4 fruit fly cellular contexts compared by ENCODE assay signal in the genomic region with DNA sequence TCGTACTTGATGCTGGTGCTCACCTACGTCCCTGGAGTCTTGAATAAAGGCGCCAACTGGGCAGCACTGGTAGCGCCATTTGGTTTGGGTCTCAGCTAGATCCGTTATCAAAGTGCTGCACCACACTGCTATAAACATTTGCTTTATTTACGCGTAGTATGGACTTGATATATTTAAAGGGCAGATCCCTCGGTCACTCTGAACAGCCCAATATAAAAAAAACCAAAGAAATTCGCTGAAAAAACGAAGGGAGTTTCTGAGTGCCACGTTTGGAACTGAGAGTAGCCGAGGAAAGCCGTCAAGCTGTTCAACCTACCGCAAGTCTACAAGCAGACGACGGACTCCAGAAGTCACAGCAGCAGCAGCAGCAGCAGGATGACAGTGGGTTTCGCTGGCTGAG.
TF ChIP-seq lines count a peak whose summit lies in the region.

A gene (plus strand): TSS at position 181 of the 400 bp plus-strand sequence.

TF ChIP-seq in whole organism, adult, 20 proteins besides CTCF, POLR2A, EP300 and RAD21 (continued from another document):
- no peak for TF ChIP-seq Clk (GFP tag; optimal IDR thresholded peaks at IDR 0.05; lab: Kevin White, UChicago)
- no peak for TF ChIP-seq CG33017 (tag; optimal IDR thresholded peaks at IDR 0.05; lab: Kevin White, UChicago)
- no peak for TF ChIP-seq kay (GFP tag; lab: Kevin White, UChicago; ENCODE audit: borderline replicate concordance)

TF ChIP-seq in whole organism, embryonic, 481 proteins besides CTCF, POLR2A, EP300 and RAD21 (continued from another document and continues in another):
- TF ChIP-seq jigr1 (GFP tag; IDR thresholded peaks at IDR 0.05; lab: Robert Waterston, UW) (no peak), fru (optimal IDR thresholded peaks at IDR 0.05; lab: Kevin White, UChicago) (no peak), CG4707 (GFP tag; optimal IDR thresholded peaks at IDR 0.05; lab: Kevin White, UChicago) (no peak), bowl (GFP tag; IDR thresholded peaks at IDR 0.05; lab: Robert Waterston, UW) (no peak), CG10147 (GFP tag; optimal IDR thresholded peaks at IDR 0.05; lab: Kevin White, UChicago) (peak; percentile 46), ro (GFP tag; IDR thresholded peaks at IDR 0.05; lab: Robert Waterston, UW) (no peak), run (tag; optimal IDR thresholded peaks at IDR 0.05; lab: Kevin White, UChicago) (no peak), CG33213 (GFP tag; optimal IDR thresholded peaks at IDR 0.05; lab: Kevin White, UChicago) (peak; percentile 87), slou (GFP tag; optimal IDR thresholded peaks at IDR 0.05; lab: Kevin White, UChicago) (no peak), gcm (GFP tag; optimal IDR thresholded peaks at IDR 0.05; lab: Kevin White, UChicago) (peak; percentile 23), CG30403 (GFP tag; optimal IDR thresholded peaks at IDR 0.05; lab: Kevin White, UChicago) (peak; percentile 5), Optix (GFP tag; IDR thresholded peaks at IDR 0.05; lab: Robert Waterston, UW) (no peak), scrt (GFP tag; optimal IDR thresholded peaks at IDR 0.05; lab: Kevin White, UChicago) (no peak), disco-r (GFP tag; optimal IDR thresholded peaks at IDR 0.05; lab: Kevin White, UChicago) (no peak), CkIIα-i1 (GFP tag; IDR thresholded peaks at IDR 0.05; lab: Robert Waterston, UW) (no peak), CG3407 (GFP tag; optimal IDR thresholded peaks at IDR 0.05; lab: Kevin White, UChicago) (no peak), bsh (GFP tag; optimal IDR thresholded peaks at IDR 0.05; lab: Kevin White, UChicago) (no peak), CG2129 (GFP tag; IDR thresholded peaks at IDR 0.05; lab: Robert Waterston, UW; ENCODE audit: partially characterized antibody) (no peak), phol (tag; optimal IDR thresholded peaks at IDR 0.05; lab: Kevin White, UChicago) (peak; percentile 86), Hr78 (GFP tag; optimal IDR thresholded peaks at IDR 0.05; lab: Kevin White, UChicago) (no peak), CG12104 (GFP tag; optimal IDR thresholded peaks at IDR 0.05; lab: Kevin White, UChicago) (peak; percentile 3), sisA (GFP tag; IDR thresholded peaks at IDR 0.05; lab: Robert Waterston, UW) (no peak), HHEX (GFP tag; optimal IDR thresholded peaks at IDR 0.05; lab: Kevin White, UChicago) (peak; percentile 6), CG7556 (GFP tag; optimal IDR thresholded peaks at IDR 0.05; lab: Kevin White, UChicago) (no peak), Aef1 (GFP tag; IDR thresholded peaks at IDR 0.05; lab: Robert Waterston, UW) (no peak), kah (GFP tag; optimal IDR thresholded peaks at IDR 0.05; lab: Kevin White, UChicago) (no peak), CG6689 (GFP tag; IDR thresholded peaks at IDR 0.05; lab: Robert Waterston, UW) (no peak), CG16813 (GFP tag; IDR thresholded peaks at IDR 0.05; lab: Robert Waterston, UW; ENCODE audit: partially characterized antibody) (no peak), CG4730 (GFP tag; IDR thresholded peaks at IDR 0.05; lab: Robert Waterston, UW) (no peak), CG4328 (GFP tag; optimal IDR thresholded peaks at IDR 0.05; lab: Kevin White, UChicago) (peak; percentile 43), CG4360 (GFP tag; IDR thresholded peaks at IDR 0.05; lab: Robert Waterston, UW) (no peak), vvl (GFP tag; IDR thresholded peaks at IDR 0.05; lab: Robert Waterston, UW) (0 out of 2 replicates have a peak, but pooled peaks have one; percentile 52), Sry-δ (GFP tag; optimal IDR thresholded peaks at IDR 0.05; lab: Kevin White, UChicago) (peak; percentile 54), zfh2 (GFP tag; optimal IDR thresholded peaks at IDR 0.05; lab: Kevin White, UChicago) (no peak), CG12744 (GFP tag; optimal IDR thresholded peaks at IDR 0.05; lab: Kevin White, UChicago) (no peak), Ptx1 (GFP tag; IDR thresholded peaks at IDR 0.05; lab: Robert Waterston, UW) (0 out of 2 replicates have a peak, but pooled peaks have one; percentile 21), fd102C (GFP tag; optimal IDR thresholded peaks at IDR 0.05; lab: Kevin White, UChicago) (no peak), Nf-YA (GFP tag; IDR thresholded peaks at IDR 0.05; lab: Robert Waterston, UW) (no peak), dan (GFP tag; IDR thresholded peaks at IDR 0.05; lab: Robert Waterston, UW) (no peak), HmgZ (tag; optimal IDR thresholded peaks at IDR 0.05; lab: Kevin White, UChicago) (peak; percentile 91), stwl (tag; optimal IDR thresholded peaks at IDR 0.05; lab: Kevin White, UChicago) (peak; percentile 77), al (GFP tag; IDR thresholded peaks at IDR 0.05; lab: Robert Waterston, UW) (no peak), CG4854 (GFP tag; optimal IDR thresholded peaks at IDR 0.05; lab: Kevin White, UChicago) (peak; percentile 19)

TF ChIP-seq in whole organism, prepupa, 60 proteins besides CTCF, POLR2A, EP300 and RAD21 (continued from another document):
- TF ChIP-seq Ets96B (tag; optimal IDR thresholded peaks at IDR 0.05; lab: Kevin White, UChicago) (no peak), CG15336 (GFP tag; IDR thresholded peaks at IDR 0.05; lab: Robert Waterston, UW) (peak; percentile 25; the same call in 1 of the 2 replicates), CG3919 (GFP tag; optimal IDR thresholded peaks at IDR 0.05; lab: Kevin White, UChicago) (no peak), dsx (GFP tag; optimal IDR thresholded peaks at IDR 0.05; lab: Kevin White, UChicago; ENCODE audit: poor library complexity, severe bottlenecking) (no peak), CG34406 (GFP tag; optimal IDR thresholded peaks at IDR 0.05; lab: Kevin White, UChicago) (no peak), CG6808 (GFP tag; optimal IDR thresholded peaks at IDR 0.05; lab: Kevin White, UChicago) (peak; percentile 100), pdm3 (GFP tag; optimal IDR thresholded peaks at IDR 0.05; lab: Kevin White, UChicago) (no peak), Eip78C (GFP tag; lab: Kevin White, UChicago) (peak; percentile 81), CG1621 (tag; optimal IDR thresholded peaks at IDR 0.05; lab: Kevin White, UChicago) (peak; percentile 42), CG32006 (GFP tag; optimal IDR thresholded peaks at IDR 0.05; lab: Kevin White, UChicago) (no peak), CG6276 (GFP tag; optimal IDR thresholded peaks at IDR 0.05; lab: Kevin White, UChicago) (no peak), CG10631 (GFP tag; optimal IDR thresholded peaks at IDR 0.05; lab: Kevin White, UChicago) (no peak), Sox15 (GFP tag; optimal IDR thresholded peaks at IDR 0.05; lab: Kevin White, UChicago) (no peak), CG3032 (tag; optimal IDR thresholded peaks at IDR 0.05; lab: Kevin White, UChicago) (peak; percentile 41), Hr39 (GFP tag; optimal IDR thresholded peaks at IDR 0.05; lab: Kevin White, UChicago) (no peak), CG6163 (GFP tag; IDR thresholded peaks at IDR 0.05; lab: Robert Waterston, UW) (peak; percentile 60), CG4318 (GFP tag; optimal IDR thresholded peaks at IDR 0.05; lab: Kevin White, UChicago) (no peak), Blimp-1 (GFP tag; optimal IDR thresholded peaks at IDR 0.05; lab: Kevin White, UChicago) (no peak), CG31627 (GFP tag; optimal IDR thresholded peaks at IDR 0.05; lab: Kevin White, UChicago) (no peak), svp (GFP tag; lab: Kevin White, UChicago) (peak; percentile 66), achi (GFP tag; optimal IDR thresholded peaks at IDR 0.05; lab: Kevin White, UChicago) (no peak), Lpt (GFP tag; optimal IDR thresholded peaks at IDR 0.05; lab: Kevin White, UChicago) (no peak), CG11762 (GFP tag; optimal IDR thresholded peaks at IDR 0.05; lab: Kevin White, UChicago; ENCODE audit: insufficient read depth) (no peak), Sox14 (GFP tag; optimal IDR thresholded peaks at IDR 0.05; lab: Kevin White, UChicago) (peak; percentile 47), Sox102F (GFP tag; optimal IDR thresholded peaks at IDR 0.05; lab: Kevin White, UChicago) (no peak), CG11294 (GFP tag; IDR thresholded peaks at IDR 0.05; lab: Robert Waterston, UW) (no peak), esn (GFP tag; optimal IDR thresholded peaks at IDR 0.05; lab: Kevin White, UChicago) (peak; percentile 48)

TF ChIP-seq in whole organism, wandering third instar larva, 38 proteins besides CTCF, POLR2A, EP300 and RAD21 (continued from another document):
- TF ChIP-seq Dif (GFP tag; optimal IDR thresholded peaks at IDR 0.05; lab: Kevin White, UChicago; ENCODE audit: partially characterized antibody) = no peak
- TF ChIP-seq woc (GFP tag; optimal IDR thresholded peaks at IDR 0.05; lab: Kevin White, UChicago) = no peak
- no peak for TF ChIP-seq sage (GFP tag; optimal IDR thresholded peaks at IDR 0.05; lab: Kevin White, UChicago)
- TF ChIP-seq brk (GFP tag; optimal IDR thresholded peaks at IDR 0.05; lab: Kevin White, UChicago) = no peak
- peak; percentile 15 for TF ChIP-seq h (GFP tag; optimal IDR thresholded peaks at IDR 0.05; lab: Kevin White, UChicago)
- TF ChIP-seq pan (optimal IDR thresholded peaks at IDR 0.05; lab: Kevin White, UChicago) = no peak
- no peak for TF ChIP-seq tai (GFP tag; optimal IDR thresholded peaks at IDR 0.05; lab: Kevin White, UChicago)
- no peak for TF ChIP-seq CrebA (GFP tag; optimal IDR thresholded peaks at IDR 0.05; lab: Kevin White, UChicago; ENCODE audit: borderline replicate concordance)
- no peak for TF ChIP-seq Dfd (GFP tag; optimal IDR thresholded peaks at IDR 0.05; lab: Kevin White, UChicago)
- TF ChIP-seq br (GFP tag; optimal IDR thresholded peaks at IDR 0.05; lab: Kevin White, UChicago) = no peak
- no peak for TF ChIP-seq Hnf4 (GFP tag; optimal IDR thresholded peaks at IDR 0.05; lab: Kevin White, UChicago)
- TF ChIP-seq Sp1 (GFP tag; optimal IDR thresholded peaks at IDR 0.05; lab: Kevin White, UChicago) = peak; percentile 46
- no peak for TF ChIP-seq dsf (GFP tag; optimal IDR thresholded peaks at IDR 0.05; lab: Kevin White, UChicago; ENCODE audit: borderline replicate concordance)
- TF ChIP-seq jim (GFP tag; optimal IDR thresholded peaks at IDR 0.05; lab: Kevin White, UChicago) = peak; percentile 7
- TF ChIP-seq GATAd (GFP tag; optimal IDR thresholded peaks at IDR 0.05; lab: Kevin White, UChicago) = no peak
- no peak for TF ChIP-seq Hr83 (GFP tag; optimal IDR thresholded peaks at IDR 0.05; lab: Kevin White, UChicago; ENCODE audit: poor library complexity, severe bottlenecking)
